Worm (Caenorhabditis elegans): ENCODE measurements around the gene F35H8.12.

F35H8.12 gene

DNA sequence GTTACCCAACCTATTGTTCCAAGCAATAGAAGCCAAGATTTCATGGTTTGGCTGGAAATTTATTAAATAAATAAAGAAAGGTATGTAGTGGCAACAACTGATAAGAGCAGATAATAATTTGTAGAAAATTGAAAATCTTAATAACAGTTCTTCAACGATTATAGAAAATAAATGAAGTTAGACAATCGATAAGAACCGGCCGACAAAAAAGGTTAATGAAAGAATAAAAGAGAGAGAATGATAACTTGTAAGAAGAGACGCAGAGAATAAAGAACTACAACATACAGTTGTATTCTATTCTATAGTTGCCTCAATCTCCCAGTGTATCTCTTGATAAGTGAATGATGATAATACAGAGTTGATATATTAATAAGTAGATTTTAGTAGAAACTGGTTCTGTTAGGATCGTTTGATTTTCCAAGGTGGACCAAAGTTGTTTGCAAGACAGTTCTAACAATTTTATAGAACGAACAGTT lies 35.1 kb downstream of the F35H8.12 start, which contains the start of gene ugt-58 (continued):
- TF ChIP-seq ceh-28 (tag; optimal IDR thresholded peaks at IDR 0.05) (peak; percentile 64), eor-1 (tag; optimal IDR thresholded peaks at IDR 0.05) (no peak), pha-4 (tag; optimal IDR thresholded peaks at IDR 0.05) (no peak)

DNA sequence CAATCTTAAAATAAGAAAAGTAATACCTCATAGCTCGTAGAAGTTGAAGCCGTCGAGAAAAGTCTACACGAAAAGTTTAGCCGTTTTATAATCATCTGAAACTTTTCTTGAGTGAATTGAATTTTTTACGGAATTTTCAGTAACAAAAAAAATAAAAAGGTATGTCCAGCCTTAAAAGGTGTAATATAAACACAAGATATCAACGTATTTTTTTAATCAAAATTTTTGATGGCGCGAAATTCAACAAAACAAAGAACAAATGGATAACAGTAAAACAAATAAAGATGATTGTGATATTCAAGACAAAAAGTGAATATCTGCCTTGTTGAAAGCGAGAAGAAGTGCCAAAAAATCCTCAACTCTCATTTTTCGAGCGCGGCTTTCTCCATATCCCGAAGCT lies 38.0 kb downstream of the F35H8.12 start, which contains the start of gene eral-1:
Gene eral-1, minus strand, starts transcription at position 101 of the 400 bp plus-strand sequence.
- TF ChIP-seq nhr-77 (tag; optimal IDR thresholded peaks at IDR 0.05) (no peak), nhr-76 (tag; optimal IDR thresholded peaks at IDR 0.05) (no peak), tbx-2 (tag; optimal IDR thresholded peaks at IDR 0.05) (no peak), nhr-67 (tag; optimal IDR thresholded peaks at IDR 0.05) (no peak), ceh-9 (tag; optimal IDR thresholded peaks at IDR 0.05) (no peak)

- TF ChIP-seq elt-2 (tag; optimal IDR thresholded peaks at IDR 0.05): peak; percentile 17
- peak; percentile 34 for TF ChIP-seq nhr-11 (tag; optimal IDR thresholded peaks at IDR 0.05)
- no peak for TF ChIP-seq elt-3 (tag; optimal IDR thresholded peaks at IDR 0.05)
- TF ChIP-seq nhr-43 (tag; optimal IDR thresholded peaks at IDR 0.05; ENCODE audit: poor library complexity, severe bottlenecking): peak; percentile 92
- TF ChIP-seq ceh-9 (tag; optimal IDR thresholded peaks at IDR 0.05): no peak
- peak; percentile 77 for TF ChIP-seq pha-4 (tag; optimal IDR thresholded peaks at IDR 0.05)
- TF ChIP-seq eor-1 (tag; optimal IDR thresholded peaks at IDR 0.05): peak in 1 of 2 experiments; percentile 69
- no peak for TF ChIP-seq fkh-2 (tag; optimal IDR thresholded peaks at IDR 0.05)
- peak; percentile 21 for TF ChIP-seq pqm-1 (tag; optimal IDR thresholded peaks at IDR 0.05)
- peak; percentile 74 for TF ChIP-seq nhr-25 (tag; optimal IDR thresholded peaks at IDR 0.05)
- peak; percentile 72 for TF ChIP-seq nfya-1 (tag; optimal IDR thresholded peaks at IDR 0.05; ENCODE audit: insufficient read depth)
- TF ChIP-seq ceh-28 (tag; optimal IDR thresholded peaks at IDR 0.05): peak; percentile 15
- TF ChIP-seq ama-1 (optimal IDR thresholded peaks at IDR 0.05): no peak
- peak; percentile 72 for TF ChIP-seq lsy-12 (tag; optimal IDR thresholded peaks at IDR 0.05)
- TF ChIP-seq mdl-1 (tag; optimal IDR thresholded peaks at IDR 0.05): no peak
- TF ChIP-seq ceh-16 (tag; optimal IDR thresholded peaks at IDR 0.05): no peak
- TF ChIP-seq nhr-23 (tag; optimal IDR thresholded peaks at IDR 0.05): peak; percentile 87
- no peak for TF ChIP-seq nhr-28 (tag; optimal IDR thresholded peaks at IDR 0.05)
- no peak for TF ChIP-seq zag-1 (tag; optimal IDR thresholded peaks at IDR 0.05)
- TF ChIP-seq snpc-4 (tag; optimal IDR thresholded peaks at IDR 0.05): peak; percentile 62
- no peak for TF ChIP-seq skn-1 (tag; optimal IDR thresholded peaks at IDR 0.05)
- no peak for TF ChIP-seq egl-27 (tag; optimal IDR thresholded peaks at IDR 0.05)
- no peak for TF ChIP-seq nhr-12 (tag; optimal IDR thresholded peaks at IDR 0.05)
- TF ChIP-seq hmg-11 (tag; optimal IDR thresholded peaks at IDR 0.05): peak; percentile 35
- no peak for TF ChIP-seq egl-5 (tag; optimal IDR thresholded peaks at IDR 0.05)
- peak; percentile 76 for TF ChIP-seq lin-15B (tag; optimal IDR thresholded peaks at IDR 0.05)
These were observed 39.4 kb downstream of the F35H8.12 start, which contains the start of the genes E02H1.1 and tag-124 for ce11 chrII:9591071-9591470. Gene E02H1.1, minus strand, starts transcription at chrII:9591164. Gene tag-124, plus strand, starts transcription at chrII:9591292.

DNA sequence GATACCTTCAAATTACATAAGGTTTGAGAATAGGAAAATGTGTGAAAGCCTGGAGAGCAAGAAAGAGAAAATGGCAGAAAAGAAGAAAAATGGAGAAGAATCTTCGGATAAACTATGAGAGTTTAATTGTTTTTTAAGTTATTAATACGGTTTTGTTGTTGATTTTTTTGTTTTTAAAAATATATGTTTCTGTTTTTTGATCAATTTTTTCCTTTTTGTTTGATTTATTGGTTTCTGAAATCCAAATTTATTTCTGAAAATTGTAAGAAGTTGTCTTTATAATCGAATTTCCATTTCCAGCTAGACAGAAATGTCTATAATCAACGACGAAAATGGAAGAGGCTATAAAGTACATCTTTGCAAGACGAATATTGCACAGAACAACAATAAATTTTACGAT lies 41.1 kb downstream of the F35H8.12 start, which contains the start of gene parp-2:
Gene parp-2, plus strand, starts transcription at position 301 of the 400 bp plus-strand sequence.
- TF ChIP-seq fkh-10 (GFP tag; optimal IDR thresholded peaks at IDR 0.05): no peak
- TF ChIP-seq hmg-11 (tag; optimal IDR thresholded peaks at IDR 0.05): no peak
- no peak for TF ChIP-seq fkh-2 (tag; optimal IDR thresholded peaks at IDR 0.05)

DNA sequence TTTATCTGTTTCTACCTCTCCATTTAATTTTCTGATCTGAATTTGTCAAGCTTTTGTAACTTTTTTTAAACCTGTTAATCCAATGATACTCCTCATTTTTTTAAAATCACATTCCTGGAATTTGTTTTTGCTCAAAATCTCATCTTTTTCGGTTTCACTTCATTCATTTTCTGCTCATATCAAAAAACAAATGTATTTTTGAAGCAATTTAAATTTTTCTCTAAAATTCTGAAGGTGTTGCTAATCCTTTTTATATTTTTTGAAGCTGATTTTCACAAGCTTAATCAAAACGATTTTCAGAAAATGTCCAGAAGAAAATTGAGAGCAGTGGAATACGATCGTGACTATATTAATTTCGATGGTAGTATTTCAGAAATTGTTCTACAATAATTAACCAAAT lies 43.3 kb downstream of the F35H8.12 start, which contains the start of gene E02H1.5:
Gene E02H1.5, plus strand, starts transcription at position 301 of the 400 bp plus-strand sequence.
- TF ChIP-seq nhr-76 (tag; optimal IDR thresholded peaks at IDR 0.05) (no peak), hmg-11 (tag; optimal IDR thresholded peaks at IDR 0.05) (no peak)

- no peak for TF ChIP-seq pha-4 (tag; optimal IDR thresholded peaks at IDR 0.05)
- TF ChIP-seq ceh-28 (tag; optimal IDR thresholded peaks at IDR 0.05): no peak
- no peak for TF ChIP-seq nhr-43 (tag; optimal IDR thresholded peaks at IDR 0.05; ENCODE audit: poor library complexity, severe bottlenecking)
- no peak for TF ChIP-seq nhr-25 (tag; optimal IDR thresholded peaks at IDR 0.05)
These were observed 44.8 kb downstream of the F35H8.12 start, which contains the start of gene E02H1.6 for ce11 chrII:9596401-9596800. Gene E02H1.6, plus strand, starts transcription at chrII:9596701.
